Fruit fly (Drosophila melanogaster): Measurements from ENCODE around the gene Hsdl2.

Gene Hsdl2

dm6 chr3R:27695019-27695418 lies 17.7 kb downstream of the Hsdl2 start, which contains the start of gene HSPBAP1:
Gene HSPBAP1, plus strand, starts transcription at chr3R:27695235.
- TF ChIP-seq ttk (optimal IDR thresholded peaks at IDR 0.05), result no peak
- TF ChIP-seq Myc (optimal IDR thresholded peaks at IDR 0.05), result no peak
- no peak for TF ChIP-seq insv (optimal IDR thresholded peaks at IDR 0.05)
- no peak for TF ChIP-seq Sin3A (optimal IDR thresholded peaks at IDR 0.05)
- TF ChIP-seq psq (optimal IDR thresholded peaks at IDR 0.05), result no peak
- TF ChIP-seq h (optimal IDR thresholded peaks at IDR 0.05), result no peak

dm6 chr3R:27699540-27700228 lies 22.4 kb downstream of the Hsdl2 start, which contains the start of gene ALiX:
Gene ALiX, minus strand, starts transcription at chr3R:27700110.
- TF ChIP-seq Sin3A (optimal IDR thresholded peaks at IDR 0.05) (no peak), h (optimal IDR thresholded peaks at IDR 0.05) (no peak), psq (optimal IDR thresholded peaks at IDR 0.05) (no peak), insv (optimal IDR thresholded peaks at IDR 0.05) (no peak), Myc (optimal IDR thresholded peaks at IDR 0.05) (no peak)

- TF ChIP-seq Sin3A (optimal IDR thresholded peaks at IDR 0.05) (no peak), Myc (optimal IDR thresholded peaks at IDR 0.05) (no peak), psq (optimal IDR thresholded peaks at IDR 0.05) (no peak), insv (optimal IDR thresholded peaks at IDR 0.05) (no peak), ttk (optimal IDR thresholded peaks at IDR 0.05) (no peak), h (optimal IDR thresholded peaks at IDR 0.05) (no peak)
These were observed 22.9 kb downstream of the Hsdl2 start, which contains the start of gene btz for dm6 chr3R:27700229-27700573. Gene btz, plus strand, starts transcription at chr3R:27700361.

- TF ChIP-seq Myc (optimal IDR thresholded peaks at IDR 0.05) (no peak), Sin3A (optimal IDR thresholded peaks at IDR 0.05) (no peak)
These were observed 28.8 kb downstream of the Hsdl2 start for dm6 chr3R:27706039-27706580.

- TF ChIP-seq psq (optimal IDR thresholded peaks at IDR 0.05) (no peak), ttk (optimal IDR thresholded peaks at IDR 0.05) (no peak), Myc (optimal IDR thresholded peaks at IDR 0.05) (no peak), h (optimal IDR thresholded peaks at IDR 0.05) (no peak)
These were observed 29.4 kb downstream of the Hsdl2 start, which contains the start of the genes CROT and CG12877 for dm6 chr3R:27706581-27707181. Gene CROT, minus strand, starts transcription at chr3R:27706751. Gene CG12877, plus strand, starts transcription at chr3R:27707100.

Measured in Kc167 (cell line).